Worm (Caenorhabditis elegans) whole organism, L1 larva: ENCODE results near the gene K08A2.2.

ENCODE experiments used
- ama-1 ChIP-seq: fragments of 150-350 bp; optimal IDR thresholded peaks from 2 replicates; lab custom pipeline; 2014
- ceh-8 ChIP-seq: fragments of 200-800 bp; sonication (Bioruptor generic); optimal IDR thresholded peaks from 2 replicates; lab custom pipeline; 2018; ENCODE audit warnings: mild to moderate bottlenecking, missing genetic modification characterization, moderate library complexity, missing compliant biosample characterization
- ceh-82 ChIP-seq, 3 experiments: fragments of 150-350 bp in 1 of 3; sonication (generic microtip) in 2 of 3; optimal IDR thresholded peaks; 2 replicates each; lab custom pipeline; 2014 to 2017; ENCODE audit warnings: missing biosample characterization in 3 of 3, missing genetic modification characterization in 3 of 3
- egl-27 ChIP-seq, 2 experiments: fragments of 150-350 bp in 1 of 2; sonication (generic microtip); optimal IDR thresholded peaks; 3 replicates each; lab custom pipeline; 2017 to 2018; ENCODE audit warnings: missing biosample characterization in 2 of 2, missing genetic modification characterization in 2 of 2, missing genetic modification reagents in 2 of 2
- elt-3 ChIP-seq, 6 experiments: fragments of 150-350 bp in 1 of 6; sonication (generic microtip); optimal IDR thresholded peaks; 2 replicates each; lab custom pipeline; 2017 to 2018; ENCODE audit warnings: missing biosample characterization in 6 of 6, missing genetic modification characterization in 6 of 6, inconsistent platforms in 1 of 6
- fos-1 ChIP-seq: fragments of 150-350 bp; optimal IDR thresholded peaks from 2 replicates; lab custom pipeline; 2014; ENCODE audit warnings: missing biosample characterization, missing genetic modification characterization
- mep-1 ChIP-seq: fragments of 150-350 bp; optimal IDR thresholded peaks from 2 replicates; lab custom pipeline; 2014; ENCODE audit warnings: missing biosample characterization, missing genetic modification characterization
- nhr-237 ChIP-seq: fragments of 150-350 bp; optimal IDR thresholded peaks from 2 replicates; lab custom pipeline; 2014; ENCODE audit warnings: missing biosample characterization, missing genetic modification characterization
- skn-1 ChIP-seq: fragments of 150-350 bp; optimal IDR thresholded peaks from 2 replicates; lab custom pipeline; 2014; ENCODE audit warnings: missing biosample characterization, missing genetic modification characterization
- unc-130 ChIP-seq: fragments of 150-350 bp; optimal IDR thresholded peaks from 2 replicates; lab custom pipeline; 2017; ENCODE audit warnings: missing biosample characterization, missing genetic modification characterization, inconsistent platforms
- zag-1 ChIP-seq: fragments of 150-350 bp; optimal IDR thresholded peaks from 2 replicates; lab custom pipeline; 2014; ENCODE audit warnings: missing biosample characterization, missing genetic modification characterization

ce11 chrII:2966350-2966749 is 25.1 kb upstream of the K08A2.2 start:
- no peak for TF ChIP-seq nhr-237 (tag; lab: Kevin White, UChicago)
- no peak for TF ChIP-seq mep-1 (tag; lab: Kevin White, UChicago)
- TF ChIP-seq fos-1: no peak
- no peak for TF ChIP-seq egl-27 (tag; optimal IDR thresholded peaks at IDR 0.05; lab: Kevin White, UChicago)
- TF ChIP-seq ceh-82 (tag; optimal IDR thresholded peaks at IDR 0.05; lab: Kevin White, UChicago): no peak
- TF ChIP-seq skn-1: no peak
- no peak for TF ChIP-seq elt-3 (tag; optimal IDR thresholded peaks at IDR 0.05; lab: Kevin White, UChicago)
- TF ChIP-seq zag-1 (tag; lab: Kevin White, UChicago): no peak
- no peak for TF ChIP-seq unc-130
- TF ChIP-seq ceh-8 (GFP tag; lab: Kevin White, UChicago): no peak
- TF ChIP-seq ama-1: no peak
